Fruit fly (Drosophila melanogaster) whole organism, embryonic: ENCODE data around the gene UQCR-Q.

Source experiments
- Awh ChIP-seq: fragments of 200-800 bp; sonication (Bioruptor generic); IDR thresholded peaks from 2 replicates; pipeline ENCODE4, ENCODE4 v1.3.6; 2022; ENCODE audit warnings: missing biosample characterization, missing genetic modification characterization
- CG10267 ChIP-seq: fragments of 200-800 bp; sonication (Bioruptor generic); optimal IDR thresholded peaks from 2 replicates; lab custom pipeline; 2018; ENCODE audit warnings: missing biosample characterization, mild to moderate bottlenecking, missing genetic modification characterization, moderate library complexity
- CG10274 ChIP-seq: fragments of 200-800 bp; sonication (Bioruptor generic); optimal IDR thresholded peaks from 3 replicates; lab custom pipeline; 2017; ENCODE audit warnings: missing biosample characterization, mild to moderate bottlenecking, missing genetic modification characterization
- CG10654 ChIP-seq: fragments of 200-800 bp; sonication (Bioruptor generic); optimal IDR thresholded peaks from 2 replicates; lab custom pipeline; 2016; ENCODE audit warnings: missing biosample characterization, missing genetic modification characterization
- CG11398 ChIP-seq: fragments of 200-800 bp; sonication (Bioruptor generic); optimal IDR thresholded peaks from 2 replicates; lab custom pipeline; 2016; ENCODE audit warnings: missing biosample characterization, missing genetic modification characterization
- CG12219 ChIP-seq: fragments of 200-800 bp; sonication (Bioruptor generic); optimal IDR thresholded peaks from 3 replicates; lab custom pipeline; 2018; ENCODE audit warnings: missing biosample characterization, mild to moderate bottlenecking, missing genetic modification characterization
- CG13296 ChIP-seq: fragments of 200-800 bp; sonication (Bioruptor generic); optimal IDR thresholded peaks from 3 replicates; lab custom pipeline; 2018; ENCODE audit warnings: missing biosample characterization, mild to moderate bottlenecking, missing genetic modification characterization
- CG15011 ChIP-seq: fragments of 200-800 bp; sonication (Bioruptor generic); optimal IDR thresholded peaks from 3 replicates; lab custom pipeline; 2018; ENCODE audit warnings: missing biosample characterization, mild to moderate bottlenecking, missing genetic modification characterization
- CG16815 ChIP-seq: fragments of 200-800 bp; sonication (Bioruptor generic); optimal IDR thresholded peaks from 3 replicates; lab custom pipeline; 2017; ENCODE audit warnings: missing biosample characterization, mild to moderate bottlenecking, missing genetic modification characterization
- CG17328 ChIP-seq: fragments of 200-800 bp; sonication (Bioruptor generic); IDR thresholded peaks from 2 replicates; pipeline ENCODE4 v1.3.6; 2022; ENCODE audit warnings: missing biosample characterization, missing genetic modification characterization
- CG17612 ChIP-seq: fragments of 200-800 bp; sonication (Bioruptor generic); IDR thresholded peaks from 2 replicates; pipeline ENCODE4 v1.3.6; 2022; ENCODE audit warnings: missing biosample characterization, missing genetic modification characterization
- CG2120 ChIP-seq: fragments of 200-800 bp; sonication (Bioruptor generic); optimal IDR thresholded peaks from 3 replicates; lab custom pipeline; 2016; ENCODE audit warnings: missing biosample characterization, missing genetic modification characterization
- CG2712 ChIP-seq: fragments of 200-800 bp; optimal IDR thresholded peaks from 3 replicates; lab custom pipeline; 2019; ENCODE audit warnings: missing biosample characterization, mild to moderate bottlenecking, missing genetic modification characterization, moderate library complexity
- CG30431 ChIP-seq: fragments of 200-800 bp; sonication (Bioruptor generic); optimal IDR thresholded peaks from 2 replicates; lab custom pipeline; 2017; ENCODE audit warnings: missing biosample characterization, missing genetic modification characterization
- CG33213 ChIP-seq: fragments of 200-800 bp; sonication (Bioruptor generic); optimal IDR thresholded peaks from 3 replicates; lab custom pipeline; 2016; ENCODE audit warnings: missing biosample characterization, missing genetic modification characterization
- CG34224 ChIP-seq: fragments of 200-800 bp; sonication (Bioruptor generic); IDR thresholded peaks from 3 replicates; pipeline ENCODE4 v1.3.6; 2022; ENCODE audit warnings: missing biosample characterization, missing genetic modification characterization; ENCODE audit not compliant: partially characterized antibody
- CG4404 ChIP-seq: fragments of 200-800 bp; sonication (Bioruptor generic); IDR thresholded peaks from 2 replicates; pipeline ENCODE4 v1.3.6; 2022; ENCODE audit warnings: missing biosample characterization, missing genetic modification characterization
- CG7839 ChIP-seq: fragments of 200-800 bp; sonication (Bioruptor generic); optimal IDR thresholded peaks from 3 replicates; lab custom pipeline; 2018; ENCODE audit warnings: missing biosample characterization, mild to moderate bottlenecking, missing genetic modification characterization, moderate library complexity
- CG8924 ChIP-seq: fragments of 200-800 bp; optimal IDR thresholded peaks from 3 replicates; lab custom pipeline; 2019; ENCODE audit warnings: missing biosample characterization, mild to moderate bottlenecking, missing genetic modification characterization, moderate library complexity
- CoRest ChIP-seq: fragments of 200-800 bp; sonication (Bioruptor generic); optimal IDR thresholded peaks from 3 replicates; lab custom pipeline; 2018; ENCODE audit warnings: missing biosample characterization, mild to moderate bottlenecking, missing genetic modification characterization, moderate library complexity
- Dek ChIP-seq: fragments of 200-800 bp; sonication (Bioruptor generic); optimal IDR thresholded peaks from 3 replicates; lab custom pipeline; 2019; ENCODE audit warnings: missing biosample characterization, mild to moderate bottlenecking, missing genetic modification characterization, moderate library complexity
- Dip2 ChIP-seq: fragments of 200-800 bp; sonication (Bioruptor generic); IDR thresholded peaks from 2 replicates; pipeline ENCODE4 v1.3.6; 2022; ENCODE audit warnings: missing biosample characterization, missing genetic modification characterization
- HHEX ChIP-seq: fragments of 200-800 bp; sonication (Bioruptor generic); optimal IDR thresholded peaks from 3 replicates; lab custom pipeline; 2017; ENCODE audit warnings: missing biosample characterization, mild to moderate bottlenecking, missing genetic modification characterization, missing genetic modification reagents
- Lhr ChIP-seq: fragments of 200-800 bp; sonication (Bioruptor generic); optimal IDR thresholded peaks from 3 replicates; lab custom pipeline; 2017; ENCODE audit warnings: mild to moderate bottlenecking, missing biosample characterization, missing genetic modification reagents, missing genetic modification characterization
- Myb ChIP-seq: fragments of 200-800 bp; sonication (Bioruptor generic); optimal IDR thresholded peaks from 2 replicates; lab custom pipeline; 2016; ENCODE audit warnings: missing biosample characterization, missing genetic modification characterization
- NC2β ChIP-seq: fragments of 200-800 bp; sonication (Bioruptor generic); optimal IDR thresholded peaks from 2 replicates; lab custom pipeline; 2016; ENCODE audit warnings: missing biosample characterization, missing genetic modification characterization
- Nf-YC ChIP-seq: fragments of 200-800 bp; optimal IDR thresholded peaks from 3 replicates; lab custom pipeline; 2019; ENCODE audit warnings: missing biosample characterization, mild to moderate bottlenecking, missing genetic modification characterization, moderate library complexity
- Opbp ChIP-seq: fragments of 200-800 bp; sonication (Bioruptor generic); IDR thresholded peaks from 3 replicates; pipeline ENCODE4 v1.3.6; 2022; ENCODE audit warnings: missing biosample characterization, missing genetic modification characterization; ENCODE audit not compliant: partially characterized antibody
- PHDP ChIP-seq: fragments of 200-800 bp; sonication (Bioruptor generic); optimal IDR thresholded peaks from 3 replicates; lab custom pipeline; 2018; ENCODE audit warnings: missing biosample characterization, mild to moderate bottlenecking, missing genetic modification characterization, moderate library complexity
- Rfx ChIP-seq: fragments of 200-800 bp; sonication (Bioruptor generic); IDR thresholded peaks from 2 replicates; pipeline ENCODE4 v1.3.6; 2022; ENCODE audit warnings: missing biosample characterization, missing genetic modification characterization
- Side ChIP-seq: fragments of 200-800 bp; sonication (Bioruptor generic); optimal IDR thresholded peaks from 2 replicates; lab custom pipeline; 2016; ENCODE audit warnings: missing biosample characterization, missing genetic modification characterization
- Stat92E ChIP-seq, 3 experiments: fragments of >200 bp in 2 of 3; fragments of 200-800 bp in 1 of 3; sonication (Bioruptor generic) in 1 of 3; optimal IDR thresholded peaks; 2 replicates each; lab custom pipeline; 2017 to 2019; ENCODE audit warnings: missing biosample characterization in 3 of 3, missing genetic modification characterization in 3 of 3, mild to moderate bottlenecking in 1 of 3, moderate library complexity in 1 of 3
- Xrp1 ChIP-seq: fragments of 200-800 bp; sonication (Bioruptor generic); IDR thresholded peaks from 2 replicates; pipeline ENCODE4 v1.3.6; 2022; ENCODE audit warnings: missing biosample characterization, missing genetic modification characterization
- ase ChIP-seq: fragments of 200-800 bp; sonication (Bioruptor generic); IDR thresholded peaks from 3 replicates; pipeline ENCODE4 v1.3.6; 2022; ENCODE audit warnings: missing biosample characterization, missing genetic modification characterization
- bbx ChIP-seq: fragments of 200-800 bp; sonication (Bioruptor generic); IDR thresholded peaks from 2 replicates; pipeline ENCODE4 v1.3.6; 2022; ENCODE audit warnings: missing biosample characterization, missing genetic modification characterization; ENCODE audit not compliant: partially characterized antibody
- crp ChIP-seq, 2 experiments: fragments of 200-800 bp; sonication (Bioruptor generic); optimal IDR thresholded peaks; 2 replicates in 1 of 2; 3 replicates in 1 of 2; lab custom pipeline; 2017; ENCODE audit warnings: missing biosample characterization in 2 of 2, missing genetic modification characterization in 2 of 2, mild to moderate bottlenecking in 1 of 2, moderate library complexity in 1 of 2
- dimm ChIP-seq: fragments of 200-800 bp; sonication (Bioruptor generic); IDR thresholded peaks from 2 replicates; pipeline ENCODE4 v1.3.6; 2022; ENCODE audit warnings: missing biosample characterization, missing genetic modification characterization
- gsb-n ChIP-seq: fragments of 200-800 bp; sonication (Bioruptor generic); optimal IDR thresholded peaks from 3 replicates; lab custom pipeline; 2018; ENCODE audit warnings: missing biosample characterization, mild to moderate bottlenecking, missing genetic modification characterization
- luna ChIP-seq: fragments of 200-800 bp; sonication (Bioruptor generic); optimal IDR thresholded peaks from 2 replicates; lab custom pipeline; 2016; ENCODE audit warnings: missing biosample characterization, missing genetic modification characterization
- nau ChIP-seq: fragments of 200-800 bp; sonication (Bioruptor generic); optimal IDR thresholded peaks from 3 replicates; lab custom pipeline; 2017; ENCODE audit warnings: missing biosample characterization, mild to moderate bottlenecking, missing genetic modification characterization, missing genetic modification reagents
- nerfin-1 ChIP-seq: fragments of 200-800 bp; sonication (Bioruptor generic); optimal IDR thresholded peaks from 3 replicates; lab custom pipeline; 2019; ENCODE audit warnings: missing biosample characterization, mild to moderate bottlenecking, missing genetic modification characterization, moderate library complexity
- nom ChIP-seq: fragments of 200-800 bp; sonication (Bioruptor generic); optimal IDR thresholded peaks from 2 replicates; lab custom pipeline; 2017; ENCODE audit warnings: missing biosample characterization, missing genetic modification characterization, mild to moderate bottlenecking, moderate library complexity, missing genetic modification reagents
- phol ChIP-seq: fragments of 200-800 bp; sonication (Bioruptor generic); optimal IDR thresholded peaks from 3 replicates; lab custom pipeline; 2018; ENCODE audit warnings: missing biosample characterization, mild to moderate bottlenecking, missing genetic modification characterization, moderate library complexity
- pros ChIP-seq: fragments of 200-800 bp; sonication (Bioruptor generic); optimal IDR thresholded peaks from 3 replicates; lab custom pipeline; 2019; ENCODE audit warnings: missing biosample characterization, mild to moderate bottlenecking, missing genetic modification characterization, moderate library complexity
- ranshi ChIP-seq: fragments of 200-800 bp; sonication (Bioruptor generic); IDR thresholded peaks from 2 replicates; pipeline ENCODE4 v1.3.6; 2022; ENCODE audit warnings: missing biosample characterization, missing genetic modification characterization
- rib ChIP-seq: fragments of 200-800 bp; sonication (Bioruptor generic); IDR thresholded peaks from 2 replicates; pipeline ENCODE4 v1.3.6; 2022; ENCODE audit warnings: missing biosample characterization, missing genetic modification characterization
- row ChIP-seq: fragments of 200-800 bp; sonication (Bioruptor generic); IDR thresholded peaks from 3 replicates; pipeline ENCODE4 v1.3.6; 2022; ENCODE audit warnings: missing biosample characterization, missing genetic modification characterization
- sd ChIP-seq: fragments of 200-800 bp; sonication (Bioruptor generic); optimal IDR thresholded peaks from 3 replicates; lab custom pipeline; 2018; ENCODE audit warnings: missing biosample characterization, mild to moderate bottlenecking, missing genetic modification characterization, moderate library complexity
- slbo ChIP-seq: fragments of 200-800 bp; sonication (Bioruptor generic); IDR thresholded peaks from 2 replicates; pipeline ENCODE4 v1.3.6; 2022; ENCODE audit warnings: missing biosample characterization, missing genetic modification characterization
- so ChIP-seq: fragments of 200-800 bp; sonication (Bioruptor generic); IDR thresholded peaks from 3 replicates; pipeline ENCODE4 v1.3.6; 2022; ENCODE audit warnings: missing biosample characterization, missing genetic modification characterization
- toy ChIP-seq: fragments of 200-800 bp; sonication (Bioruptor generic); IDR thresholded peaks from 2 replicates; pipeline ENCODE4 v1.3.6; 2022; ENCODE audit warnings: missing biosample characterization, missing genetic modification characterization

UQCR-Q gene

DNA sequence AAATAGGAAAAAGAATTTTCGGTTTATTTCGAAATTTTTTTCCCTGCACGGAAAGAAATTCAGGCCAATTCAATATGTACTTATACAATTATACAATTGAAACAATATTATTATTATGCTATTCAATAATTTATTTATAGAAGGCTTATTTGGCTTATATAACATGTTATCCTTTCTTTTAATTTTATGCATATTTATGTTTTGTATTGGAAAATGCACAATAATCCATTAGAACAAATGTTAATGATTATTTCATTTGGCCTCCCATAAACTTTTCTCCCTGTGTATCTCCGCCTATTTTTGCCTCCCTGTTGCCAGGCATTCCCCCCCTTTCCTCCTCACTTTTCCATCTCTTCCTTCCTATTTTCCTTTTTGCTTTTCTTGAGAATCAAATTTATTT, 26.7 kb upstream of the UQCR-Q start (continued):
- no peak for TF ChIP-seq CG17328 (GFP tag; lab: Robert Waterston, UW)
- no peak for TF ChIP-seq dimm (GFP tag; lab: Robert Waterston, UW)
- TF ChIP-seq PHDP: peak; percentile 35
- no peak for TF ChIP-seq CG12219 (GFP tag; lab: Kevin White, UChicago)
- TF ChIP-seq rib (GFP tag; lab: Robert Waterston, UW): no peak
- TF ChIP-seq slbo (GFP tag; lab: Robert Waterston, UW): peak; percentile 52
- TF ChIP-seq so (GFP tag; lab: Robert Waterston, UW): 0 out of 3 replicates have a peak, but pooled peaks have one; percentile 12
- TF ChIP-seq sd (tag; lab: Kevin White, UChicago): no peak
- no peak for TF ChIP-seq nerfin-1
- peak; percentile 72 for TF ChIP-seq row (GFP tag; lab: Robert Waterston, UW)
- TF ChIP-seq nom (GFP tag; lab: Kevin White, UChicago): no peak
- peak; percentile 15 for TF ChIP-seq CG10267 (tag; lab: Kevin White, UChicago)
- no peak for TF ChIP-seq Myb (GFP tag; lab: Kevin White, UChicago)
- TF ChIP-seq ranshi (GFP tag; lab: Robert Waterston, UW): no peak
- TF ChIP-seq bbx: no peak
- no peak for TF ChIP-seq toy (GFP tag; lab: Robert Waterston, UW)
- TF ChIP-seq Dip2 (GFP tag; lab: Robert Waterston, UW): no peak
- TF ChIP-seq CG10274: no peak
- no peak for TF ChIP-seq CG11398
- no peak for TF ChIP-seq CG4404 (GFP tag; lab: Robert Waterston, UW)
- no peak for TF ChIP-seq Awh (GFP tag; lab: Robert Waterston, UW)
- peak; percentile 14 for TF ChIP-seq HHEX (GFP tag; lab: Kevin White, UChicago)
- TF ChIP-seq CoRest: peak; percentile 38
- TF ChIP-seq CG34224 (GFP tag; lab: Robert Waterston, UW): no peak
- peak; percentile 6 for TF ChIP-seq Nf-YC (tag; lab: Kevin White, UChicago)
- no peak for TF ChIP-seq gsb-n (tag; lab: Kevin White, UChicago)
- TF ChIP-seq ase (GFP tag; lab: Robert Waterston, UW): no peak
- TF ChIP-seq Xrp1 (GFP tag; lab: Robert Waterston, UW): no peak
- TF ChIP-seq luna (GFP tag; lab: Kevin White, UChicago): no peak
- no peak for TF ChIP-seq Stat92E (GFP tag; optimal IDR thresholded peaks at IDR 0.05; lab: Kevin White, UChicago)
- TF ChIP-seq CG7839: peak; percentile 58
- TF ChIP-seq CG8924: peak; percentile 36
- TF ChIP-seq pros: peak; percentile 34
- no peak for TF ChIP-seq CG33213 (GFP tag; lab: Kevin White, UChicago)
- TF ChIP-seq CG10654 (GFP tag; lab: Kevin White, UChicago): no peak
- TF ChIP-seq crp (GFP tag; optimal IDR thresholded peaks at IDR 0.05; lab: Kevin White, UChicago): no peak
- no peak for TF ChIP-seq NC2β (GFP tag; lab: Kevin White, UChicago)
- TF ChIP-seq Opbp (GFP tag; lab: Robert Waterston, UW): no peak
- TF ChIP-seq Lhr (GFP tag; lab: Kevin White, UChicago): no peak
- peak; percentile 38 for TF ChIP-seq CG2120 (GFP tag; lab: Kevin White, UChicago)
- TF ChIP-seq phol (tag; lab: Kevin White, UChicago): peak; percentile 17
- peak; percentile 9 for TF ChIP-seq CG15011 (GFP tag; lab: Kevin White, UChicago)
- TF ChIP-seq CG16815 (GFP tag; lab: Kevin White, UChicago): no peak
- TF ChIP-seq CG13296: peak; percentile 25
- TF ChIP-seq CG30431 (GFP tag; lab: Kevin White, UChicago): no peak
- TF ChIP-seq Dek: peak; percentile 19
- TF ChIP-seq nau (GFP tag; lab: Kevin White, UChicago): no peak
- TF ChIP-seq CG2712 (tag; lab: Kevin White, UChicago): peak; percentile 44
- no peak for TF ChIP-seq CG17612 (GFP tag; lab: Robert Waterston, UW)
- no peak for TF ChIP-seq Side
- 0 out of 2 replicates have a peak, but pooled peaks have one; percentile 17 for TF ChIP-seq Rfx (GFP tag; lab: Robert Waterston, UW)
